Worm (Caenorhabditis elegans) whole organism, L3 larva: ENCODE data around the gene C08E3.14.
A peak's percentile ranks its signal among the peaks of the same experiment; 100 is the strongest.

ENCODE experiments used
- ceh-16 ChIP-seq: sonication (generic microtip); optimal IDR thresholded peaks from 2 replicates; lab custom pipeline; 2017; ENCODE audit warnings: missing biosample characterization, missing genetic modification characterization
- fos-1 ChIP-seq: fragments of 150-350 bp; optimal IDR thresholded peaks from 2 replicates; lab custom pipeline; 2014; ENCODE audit warnings: missing biosample characterization, missing genetic modification characterization
- nfya-1 ChIP-seq: sonication (generic microtip); optimal IDR thresholded peaks from 2 replicates; lab custom pipeline; 2017; ENCODE audit warnings: missing genetic modification characterization, mild to moderate bottlenecking, missing compliant biosample characterization, antibody characterized with exemption, moderate library complexity; ENCODE audit not compliant: insufficient read depth
- nhr-11 ChIP-seq: fragments of 150-350 bp; optimal IDR thresholded peaks from 2 replicates; lab custom pipeline; 2014; ENCODE audit warnings: missing biosample characterization, missing genetic modification characterization
- nhr-12 ChIP-seq: fragments of 150-350 bp; optimal IDR thresholded peaks from 2 replicates; lab custom pipeline; 2014; ENCODE audit warnings: missing biosample characterization, missing genetic modification characterization
- nhr-67 ChIP-seq: fragments of 150-350 bp; optimal IDR thresholded peaks from 2 replicates; lab custom pipeline; 2014; ENCODE audit warnings: missing biosample characterization, missing genetic modification characterization
- nhr-77 ChIP-seq: fragments of 150-350 bp; optimal IDR thresholded peaks from 2 replicates; lab custom pipeline; 2014; ENCODE audit warnings: missing biosample characterization, missing genetic modification characterization
- pqm-1 ChIP-seq: fragments of 150-350 bp; optimal IDR thresholded peaks from 2 replicates; lab custom pipeline; 2017; ENCODE audit warnings: missing biosample characterization, missing genetic modification characterization, inconsistent platforms
- tbx-2 ChIP-seq: sonication (generic microtip); optimal IDR thresholded peaks from 2 replicates; lab custom pipeline; 2016; ENCODE audit warnings: mild to moderate bottlenecking, missing genetic modification characterization, missing compliant biosample characterization
- unc-62 ChIP-seq: fragments of 150-350 bp; sonication (generic microtip); optimal IDR thresholded peaks from 4 replicates; lab custom pipeline; 2014; ENCODE audit warnings: missing biosample characterization, missing genetic modification reagents, missing genetic modification characterization

DNA sequence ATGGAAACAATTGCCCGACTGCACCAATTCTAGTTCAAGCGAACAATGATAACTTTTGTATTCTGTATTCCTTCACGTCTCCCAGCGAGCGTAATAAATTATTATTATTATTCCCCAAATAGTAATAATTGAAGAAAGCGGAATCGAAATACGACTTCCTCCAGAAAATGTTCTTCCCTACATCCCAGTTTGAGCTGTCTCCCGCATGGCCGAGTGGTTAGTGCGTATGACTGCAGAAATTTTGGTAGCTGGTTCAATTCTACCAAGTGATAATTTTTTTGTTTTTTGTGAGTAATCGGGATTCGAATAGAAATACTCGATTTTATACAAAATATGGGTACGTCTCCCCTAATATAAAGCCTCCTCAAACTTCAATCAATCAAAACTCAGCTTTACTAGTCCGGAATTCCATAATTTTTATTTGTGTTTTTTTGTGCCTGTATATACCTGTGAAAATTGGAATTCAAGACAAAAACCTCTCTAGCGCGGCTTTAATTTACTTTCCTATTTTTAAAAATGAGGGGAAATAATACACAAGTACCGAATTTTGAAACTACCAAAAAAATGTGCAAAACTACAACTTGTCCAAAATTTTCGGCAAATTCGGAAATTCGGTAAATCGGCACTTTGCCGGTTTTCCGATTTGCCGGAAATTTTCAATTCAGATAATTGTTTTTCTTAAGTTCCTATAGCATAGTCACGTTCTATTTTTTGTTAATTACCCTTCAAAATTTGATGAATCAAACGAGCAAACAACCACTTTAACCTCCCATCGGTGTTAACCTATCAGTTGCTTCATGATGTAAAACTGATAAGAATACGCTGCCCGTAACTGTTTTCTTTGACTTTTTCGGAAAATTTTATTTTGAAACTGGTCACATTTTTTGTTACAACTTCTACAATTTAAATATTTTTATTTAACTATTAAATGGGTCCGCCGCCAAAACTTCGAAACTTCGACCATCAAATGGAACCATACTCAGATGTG lies 28.4 kb upstream of the C08E3.14 start, which contains the start of gene bath-46:
- no peak for TF ChIP-seq nhr-67
- TF ChIP-seq nhr-12 (tag; lab: Kevin White, UChicago): no peak
- no peak for TF ChIP-seq tbx-2 (tag; lab: Kevin White, UChicago)
- TF ChIP-seq unc-62 (GFP tag; lab: Kevin White, UChicago): no peak
- TF ChIP-seq nfya-1 (tag; lab: Kevin White, UChicago): no peak
- TF ChIP-seq nhr-77 (tag; lab: Kevin White, UChicago): no peak
- TF ChIP-seq ceh-16 (tag; lab: Kevin White, UChicago): no peak
- no peak for TF ChIP-seq fos-1
- no peak for TF ChIP-seq nhr-11 (tag; lab: Kevin White, UChicago)
- peak; percentile 49 for TF ChIP-seq pqm-1
